Fruit fly (Drosophila melanogaster): Measurements from ENCODE around the gene Ctns.

DNA sequence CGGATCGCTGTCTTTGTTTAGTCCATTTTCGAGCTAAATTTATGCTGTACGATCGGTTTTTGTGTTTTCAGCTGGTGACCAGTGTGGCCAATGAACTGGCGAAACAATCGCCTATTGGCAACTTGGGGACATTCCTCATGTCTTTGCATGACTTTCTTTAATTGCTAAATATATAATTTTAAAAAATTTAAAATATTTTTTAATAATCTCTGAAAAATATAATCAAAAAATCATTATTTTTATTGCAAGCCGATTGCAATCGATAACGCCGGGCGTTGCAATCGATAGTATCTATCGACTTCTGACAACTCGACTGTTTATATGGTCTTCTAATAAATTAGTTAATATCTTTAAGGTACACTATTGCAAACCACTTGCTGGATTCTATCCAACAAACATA lies 2.5 kb upstream of the Ctns start, which contains the start of the genes sav and Ublcp1:
- peak in 1 of 2 experiments; percentile 24 for TF ChIP-seq foxo (GFP tag; optimal IDR thresholded peaks at IDR 0.05)
- TF ChIP-seq Hr78 (GFP tag; optimal IDR thresholded peaks at IDR 0.05): no peak
- TF ChIP-seq h (GFP tag; optimal IDR thresholded peaks at IDR 0.05): peak; percentile 24
- TF ChIP-seq sv (GFP tag; optimal IDR thresholded peaks at IDR 0.05): no peak
- TF ChIP-seq Vsx2 (GFP tag; optimal IDR thresholded peaks at IDR 0.05; ENCODE audit: partially characterized antibody): no peak
- TF ChIP-seq psq (GFP tag; optimal IDR thresholded peaks at IDR 0.05): peak; percentile 13
- no peak for TF ChIP-seq dsf (GFP tag; optimal IDR thresholded peaks at IDR 0.05; ENCODE audit: borderline replicate concordance)
- no peak for TF ChIP-seq pan (optimal IDR thresholded peaks at IDR 0.05)
- TF ChIP-seq Myc (optimal IDR thresholded peaks at IDR 0.05): no peak
- TF ChIP-seq OdsH (GFP tag; optimal IDR thresholded peaks at IDR 0.05): no peak
- no peak for TF ChIP-seq Jra (GFP tag; optimal IDR thresholded peaks at IDR 0.05)
- no peak for TF ChIP-seq Abd-B (GFP tag; optimal IDR thresholded peaks at IDR 0.05)
- TF ChIP-seq CrebA (GFP tag; optimal IDR thresholded peaks at IDR 0.05; ENCODE audit: borderline replicate concordance): no peak
